Fruit fly (Drosophila melanogaster) whole organism, embryonic: Measurements from ENCODE around the gene rb.

Experiments
- ATbp ChIP-seq: fragments of 200-800 bp; sonication (Bioruptor generic); optimal IDR thresholded peaks from 2 replicates; lab custom pipeline; 2017; ENCODE audit warnings: missing biosample characterization, mild to moderate bottlenecking, missing genetic modification characterization, missing genetic modification reagents
- Blimp-1 ChIP-seq: fragments of 200-800 bp; sonication (Bioruptor generic); optimal IDR thresholded peaks from 3 replicates; lab custom pipeline; 2018; ENCODE audit warnings: missing biosample characterization, missing genetic modification characterization, mild to moderate bottlenecking, moderate library complexity, missing genetic modification reagents
- CG1024 ChIP-seq: fragments of 200-800 bp; sonication (Bioruptor generic); IDR thresholded peaks from 2 replicates; pipeline ENCODE4 v1.3.6; 2022; ENCODE audit warnings: missing biosample characterization, missing genetic modification characterization
- CG13296 ChIP-seq: fragments of 200-800 bp; sonication (Bioruptor generic); optimal IDR thresholded peaks from 3 replicates; lab custom pipeline; 2018; ENCODE audit warnings: missing biosample characterization, mild to moderate bottlenecking, missing genetic modification characterization
- CG14050 ChIP-seq: fragments of 200-800 bp; sonication (Bioruptor generic); IDR thresholded peaks from 3 replicates; pipeline ENCODE4 v1.3.6; 2022; ENCODE audit warnings: missing biosample characterization, missing genetic modification characterization
- CG15269 ChIP-seq: fragments of 200-800 bp; sonication (Bioruptor generic); optimal IDR thresholded peaks from 2 replicates; lab custom pipeline; 2018; ENCODE audit warnings: missing biosample characterization, mild to moderate bottlenecking, missing genetic modification characterization, moderate library complexity
- CG15479 ChIP-seq: fragments of 200-800 bp; sonication (Bioruptor generic); optimal IDR thresholded peaks from 3 replicates; lab custom pipeline; 2019; ENCODE audit warnings: missing biosample characterization, mild to moderate bottlenecking, missing genetic modification characterization, moderate library complexity
- CG16813 ChIP-seq: fragments of 200-800 bp; sonication (Bioruptor generic); IDR thresholded peaks from 3 replicates; pipeline ENCODE4 v1.3.6; 2022; ENCODE audit warnings: missing biosample characterization, missing genetic modification characterization; ENCODE audit not compliant: partially characterized antibody
- CG17328 ChIP-seq: fragments of 200-800 bp; sonication (Bioruptor generic); IDR thresholded peaks from 2 replicates; pipeline ENCODE4 v1.3.6; 2022; ENCODE audit warnings: missing biosample characterization, missing genetic modification characterization
- CG17359 ChIP-seq: fragments of 200-800 bp; sonication (Bioruptor generic); optimal IDR thresholded peaks from 3 replicates; lab custom pipeline; 2018; ENCODE audit warnings: missing biosample characterization, mild to moderate bottlenecking, missing genetic modification characterization, moderate library complexity
- CG17361 ChIP-seq: fragments of 200-800 bp; sonication (Bioruptor generic); IDR thresholded peaks from 3 replicates; pipeline ENCODE4 v1.3.6; 2022; ENCODE audit warnings: missing biosample characterization, missing genetic modification characterization
- CG17912 ChIP-seq: fragments of 200-800 bp; sonication (Bioruptor generic); optimal IDR thresholded peaks from 2 replicates; lab custom pipeline; 2018; ENCODE audit warnings: missing biosample characterization, mild to moderate bottlenecking, missing genetic modification characterization
- CG18011 ChIP-seq: fragments of 200-800 bp; sonication (Bioruptor generic); optimal IDR thresholded peaks from 2 replicates; lab custom pipeline; 2017; ENCODE audit warnings: missing biosample characterization, missing genetic modification characterization, mild to moderate bottlenecking, moderate library complexity, missing genotype
- CG32772 ChIP-seq: fragments of 200-800 bp; sonication (Bioruptor generic); IDR thresholded peaks from 2 replicates; pipeline ENCODE4 v1.3.6; 2022; ENCODE audit warnings: missing biosample characterization, missing genetic modification characterization
- CG3407 ChIP-seq: fragments of 200-800 bp; sonication (Bioruptor generic); optimal IDR thresholded peaks from 2 replicates; lab custom pipeline; 2018; ENCODE audit warnings: missing biosample characterization, mild to moderate bottlenecking, missing genetic modification characterization
- CG3838 ChIP-seq: fragments of 200-800 bp; sonication (Bioruptor generic); optimal IDR thresholded peaks from 3 replicates; lab custom pipeline; 2016; ENCODE audit warnings: missing biosample characterization, missing genetic modification characterization
- CG4282 ChIP-seq: fragments of 200-800 bp; sonication (Bioruptor generic); optimal IDR thresholded peaks from 2 replicates; lab custom pipeline; 2016; ENCODE audit warnings: missing biosample characterization, missing genetic modification characterization
- CG4424 ChIP-seq: fragments of 200-800 bp; sonication (Bioruptor generic); optimal IDR thresholded peaks from 3 replicates; lab custom pipeline; 2016; ENCODE audit warnings: missing biosample characterization, missing genetic modification characterization
- CG6689 ChIP-seq: fragments of 200-800 bp; sonication (Bioruptor generic); IDR thresholded peaks from 2 replicates; pipeline ENCODE4 v1.3.6; 2022; ENCODE audit warnings: missing biosample characterization, missing genetic modification characterization
- CG7786 ChIP-seq: fragments of 200-800 bp; sonication (Bioruptor generic); optimal IDR thresholded peaks from 2 replicates; lab custom pipeline; 2016; ENCODE audit warnings: missing biosample characterization, missing genetic modification characterization
- CG8924 ChIP-seq: fragments of 200-800 bp; optimal IDR thresholded peaks from 3 replicates; lab custom pipeline; 2019; ENCODE audit warnings: missing biosample characterization, mild to moderate bottlenecking, missing genetic modification characterization, moderate library complexity
- CG8944 ChIP-seq: fragments of 200-800 bp; sonication (Bioruptor generic); optimal IDR thresholded peaks from 3 replicates; lab custom pipeline; 2016; ENCODE audit warnings: missing biosample characterization, missing genetic modification characterization
- CG9437 ChIP-seq: fragments of 200-800 bp; sonication (Bioruptor generic); optimal IDR thresholded peaks from 2 replicates; lab custom pipeline; 2018; ENCODE audit warnings: missing biosample characterization, mild to moderate bottlenecking, missing genetic modification characterization
- CG9876 ChIP-seq: fragments of 200-800 bp; sonication (Bioruptor generic); optimal IDR thresholded peaks from 2 replicates; lab custom pipeline; 2016; ENCODE audit warnings: missing biosample characterization, missing genetic modification characterization
- D19A ChIP-seq: fragments of 200-800 bp; optimal IDR thresholded peaks from 3 replicates; lab custom pipeline; 2019; ENCODE audit warnings: missing biosample characterization, mild to moderate bottlenecking, missing genetic modification characterization, moderate library complexity
- Dad ChIP-seq: fragments of 200-800 bp; sonication (Bioruptor generic); optimal IDR thresholded peaks from 3 replicates; lab custom pipeline; 2016; ENCODE audit warnings: missing biosample characterization, missing genetic modification characterization
- Dfd ChIP-seq, 2 experiments: fragments of >200 bp; optimal IDR thresholded peaks; 2 replicates each; lab custom pipeline; 2017; ENCODE audit warnings: missing biosample characterization in 2 of 2, missing genetic modification characterization in 2 of 2
- HLH54F ChIP-seq: fragments of 200-800 bp; sonication (Bioruptor generic); optimal IDR thresholded peaks from 3 replicates; lab custom pipeline; 2016; ENCODE audit warnings: missing biosample characterization, missing genetic modification characterization
- Hr3 ChIP-seq: fragments of 200-800 bp; sonication (Bioruptor generic); optimal IDR thresholded peaks from 3 replicates; lab custom pipeline; 2016; ENCODE audit warnings: missing biosample characterization, missing genetic modification characterization
- Med ChIP-seq: fragments of 200-800 bp; sonication (Bioruptor generic); peaks from one replicate; lab custom pipeline; 2016; ENCODE audit warnings: missing biosample characterization, missing genetic modification characterization, mild to moderate bottlenecking, inconsistent platforms, moderate library complexity
- NC2β ChIP-seq: fragments of 200-800 bp; sonication (Bioruptor generic); optimal IDR thresholded peaks from 2 replicates; lab custom pipeline; 2016; ENCODE audit warnings: missing biosample characterization, missing genetic modification characterization
- Poxn ChIP-seq: fragments of 200-800 bp; sonication (Bioruptor generic); IDR thresholded peaks from 2 replicates; pipeline ENCODE4 v1.3.6; 2022; ENCODE audit warnings: missing biosample characterization, missing genetic modification characterization
- Sox102F ChIP-seq: fragments of 200-800 bp; sonication (Bioruptor generic); optimal IDR thresholded peaks from 2 replicates; lab custom pipeline; 2018; ENCODE audit warnings: missing biosample characterization, mild to moderate bottlenecking, missing genetic modification characterization, moderate library complexity
- Trl ChIP-seq, 3 experiments: fragments of >200 bp in 2 of 3; fragments of 200-800 bp in 1 of 3; sonication (Bioruptor generic) in 1 of 3; optimal IDR thresholded peaks; 2 replicates in 1 of 3; 3 replicates in 2 of 3; lab custom pipeline; 2016 to 2017; ENCODE audit warnings: missing biosample characterization in 1 of 3, missing genetic modification characterization in 1 of 3
- az2 ChIP-seq: fragments of 200-800 bp; sonication (Bioruptor generic); optimal IDR thresholded peaks from 3 replicates; lab custom pipeline; 2016; ENCODE audit warnings: missing biosample characterization, missing genetic modification characterization
- chm ChIP-seq: fragments of 200-800 bp; sonication (Bioruptor generic); IDR thresholded peaks from 2 replicates; pipeline ENCODE4 v1.3.6; 2022; ENCODE audit warnings: missing biosample characterization, missing genetic modification characterization
- dysf ChIP-seq: fragments of 200-800 bp; sonication (Bioruptor generic); IDR thresholded peaks from 3 replicates; pipeline ENCODE4 v1.3.6; 2022; ENCODE audit warnings: missing biosample characterization, missing genetic modification characterization
- gcm2 ChIP-seq: fragments of 200-800 bp; sonication (Bioruptor generic); optimal IDR thresholded peaks from 2 replicates; lab custom pipeline; 2016; ENCODE audit warnings: missing biosample characterization, missing genetic modification characterization
- hkb ChIP-seq, 2 experiments: fragments of 200-800 bp in 1 of 2; fragments of >200 bp in 1 of 2; sonication (Bioruptor generic) in 1 of 2; IDR thresholded peaks in 1 of 2; optimal IDR thresholded peaks in 1 of 2; 2 replicates each; pipeline versions ENCODE4 v1.3.6 to Lab custom; 2017 to 2022; ENCODE audit warnings: missing biosample characterization in 1 of 2, missing genetic modification characterization in 1 of 2
- maf-S ChIP-seq: fragments of 200-800 bp; sonication (Bioruptor generic); optimal IDR thresholded peaks from 2 replicates; lab custom pipeline; 2016; ENCODE audit warnings: missing biosample characterization, missing genetic modification characterization
- mam ChIP-seq: fragments of 200-800 bp; sonication (Bioruptor generic); optimal IDR thresholded peaks from 3 replicates; lab custom pipeline; 2016; ENCODE audit warnings: missing biosample characterization, missing genetic modification characterization
- mld ChIP-seq: fragments of 200-800 bp; sonication (Bioruptor generic); IDR thresholded peaks from 3 replicates; pipeline ENCODE4 v1.3.6; 2022; ENCODE audit warnings: missing biosample characterization, missing genetic modification characterization; ENCODE audit not compliant: partially characterized antibody
- phol ChIP-seq: fragments of 200-800 bp; sonication (Bioruptor generic); optimal IDR thresholded peaks from 3 replicates; lab custom pipeline; 2018; ENCODE audit warnings: missing biosample characterization, mild to moderate bottlenecking, missing genetic modification characterization, moderate library complexity
- prd ChIP-seq, 3 experiments: fragments of >200 bp in 2 of 3; fragments of 200-800 bp in 1 of 3; sonication (Bioruptor generic) in 1 of 3; optimal IDR thresholded peaks in 2 of 3; IDR thresholded peaks in 1 of 3; 2 replicates in 2 of 3; 3 replicates in 1 of 3; pipeline versions ENCODE4 v1.3.6 to Lab custom; 2017 to 2022; ENCODE audit warnings: missing biosample characterization in 1 of 3, missing genetic modification characterization in 1 of 3
- slou ChIP-seq: fragments of 200-800 bp; sonication (Bioruptor generic); optimal IDR thresholded peaks from 3 replicates; lab custom pipeline; 2016; ENCODE audit warnings: missing biosample characterization, missing genetic modification characterization
- tin ChIP-seq: fragments of 200-800 bp; sonication (Bioruptor generic); optimal IDR thresholded peaks from 3 replicates; lab custom pipeline; 2016; ENCODE audit warnings: missing biosample characterization, missing genetic modification characterization
- vfl ChIP-seq: fragments of 200-800 bp; sonication (Bioruptor generic); optimal IDR thresholded peaks from 2 replicates; lab custom pipeline; 2016; ENCODE audit warnings: missing biosample characterization, missing genetic modification characterization
- vnd ChIP-seq: fragments of 200-800 bp; sonication (Bioruptor generic); IDR thresholded peaks from 3 replicates; pipeline ENCODE4 v1.3.6; 2022; ENCODE audit warnings: missing biosample characterization, missing genetic modification characterization; ENCODE audit not compliant: partially characterized antibody
- wdn ChIP-seq: fragments of 200-800 bp; sonication (Bioruptor generic); IDR thresholded peaks from 2 replicates; pipeline ENCODE4 v1.3.6; 2022; ENCODE audit warnings: missing biosample characterization, missing genetic modification characterization

rb gene

DNA sequence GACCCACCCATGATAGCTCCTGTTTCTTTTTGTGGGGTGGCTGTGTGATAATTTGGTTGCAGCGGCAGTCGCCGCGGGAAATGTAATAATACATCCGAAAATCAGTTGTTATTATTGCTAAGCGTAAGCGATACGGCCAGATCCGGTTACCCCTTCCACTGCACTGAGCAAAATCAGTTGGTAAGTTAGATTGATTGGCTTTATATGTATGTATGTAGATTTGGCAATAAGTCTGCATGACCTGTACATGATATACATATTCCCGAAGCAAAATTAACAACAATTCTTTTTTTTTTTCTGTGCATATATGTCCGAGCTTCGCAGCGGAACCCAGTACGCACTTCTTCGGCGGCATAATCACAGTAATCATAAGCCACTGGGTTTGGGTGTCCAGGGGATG lies 42.2 kb downstream of the rb start (continued):
- TF ChIP-seq CG17912, result no peak
- TF ChIP-seq CG15479, result no peak
- TF ChIP-seq Blimp-1 (GFP tag; lab: Kevin White, UChicago), result peak; percentile 54
- peak; percentile 40 for TF ChIP-seq phol (tag; lab: Kevin White, UChicago)
- no peak for TF ChIP-seq CG1024 (GFP tag; lab: Robert Waterston, UW)
- TF ChIP-seq CG18011 (GFP tag; lab: Kevin White, UChicago), result no peak
- TF ChIP-seq vnd (GFP tag; lab: Robert Waterston, UW), result no peak
- peak; percentile 4 for TF ChIP-seq CG7786 (GFP tag; lab: Kevin White, UChicago)
- peak; percentile 38; the same call in 1 of the 3 replicates for TF ChIP-seq CG17361 (GFP tag; lab: Robert Waterston, UW)
- TF ChIP-seq CG8924 (tag; lab: Kevin White, UChicago), result peak; percentile 12
- no peak for TF ChIP-seq CG3838 (GFP tag; lab: Kevin White, UChicago)
- peak; percentile 46 for TF ChIP-seq Sox102F (GFP tag; lab: Kevin White, UChicago)
- TF ChIP-seq Poxn (GFP tag; lab: Robert Waterston, UW), result no peak
- 0 out of 3 replicates have a peak, but pooled peaks have one; percentile 4 for TF ChIP-seq dysf
- no peak for TF ChIP-seq CG13296 (GFP tag; lab: Kevin White, UChicago)
- no peak for TF ChIP-seq Trl (optimal IDR thresholded peaks at IDR 0.05; lab: Kevin White, UChicago)
- TF ChIP-seq Trl (GFP tag; optimal IDR thresholded peaks at IDR 0.05; lab: Kevin White, UChicago), result peak; percentile 35
- TF ChIP-seq chm, result 0 out of 2 replicates have a peak, but pooled peaks have one; percentile 45
- TF ChIP-seq maf-S (GFP tag; lab: Kevin White, UChicago), result peak; percentile 15
- no peak for TF ChIP-seq slou (GFP tag; lab: Kevin White, UChicago)
- TF ChIP-seq ATbp, result peak; percentile 36
- peak; percentile 8 for TF ChIP-seq CG15269 (tag; lab: Kevin White, UChicago)
- TF ChIP-seq CG17328 (GFP tag; lab: Robert Waterston, UW), result 0 out of 2 replicates have a peak, but pooled peaks have one; percentile 49
- peak; percentile 55 for TF ChIP-seq CG6689 (GFP tag; lab: Robert Waterston, UW)
- TF ChIP-seq Dad, result no peak
- no peak for TF ChIP-seq HLH54F (GFP tag; lab: Kevin White, UChicago)
- no peak for TF ChIP-seq vfl
- 0 out of 2 replicates have a peak, but pooled peaks have one; percentile 35 for TF ChIP-seq CG32772 (GFP tag; lab: Robert Waterston, UW)
- no peak for TF ChIP-seq Dfd (GFP tag; optimal IDR thresholded peaks at IDR 0.05; lab: Kevin White, UChicago)
- TF ChIP-seq CG9437 (GFP tag; lab: Kevin White, UChicago), result no peak
- TF ChIP-seq CG16813 (GFP tag; lab: Robert Waterston, UW), result no peak
- peak; percentile 43 for TF ChIP-seq az2
- peak; percentile 19 for TF ChIP-seq NC2β (GFP tag; lab: Kevin White, UChicago)
- TF ChIP-seq wdn (GFP tag; lab: Robert Waterston, UW), result no peak
- peak; percentile 48 for TF ChIP-seq tin (GFP tag; lab: Kevin White, UChicago)
- peak; percentile 29 for TF ChIP-seq CG8944 (GFP tag; lab: Kevin White, UChicago)
- peak; percentile 23 for TF ChIP-seq CG3407 (GFP tag; lab: Kevin White, UChicago)
- no peak for TF ChIP-seq mld (GFP tag; lab: Robert Waterston, UW)
- no peak for TF ChIP-seq CG4282 (GFP tag; lab: Kevin White, UChicago)
- peak; percentile 38 for TF ChIP-seq CG4424 (GFP tag; lab: Kevin White, UChicago)
- peak; percentile 83 for TF ChIP-seq Med (GFP tag; lab: Kevin White, UChicago)
- no peak for TF ChIP-seq CG9876
- TF ChIP-seq CG17359, result peak; percentile 42
- 0 out of 3 replicates have a peak, but pooled peaks have one; percentile 16 for TF ChIP-seq CG14050 (GFP tag; lab: Robert Waterston, UW)
- TF ChIP-seq hkb (optimal IDR thresholded peaks at IDR 0.05; lab: Kevin White, UChicago), result no peak
- peak; percentile 44; the same call in 1 of the 2 replicates for TF ChIP-seq hkb (GFP tag; IDR thresholded peaks at IDR 0.05; lab: Robert Waterston, UW)
- no peak for TF ChIP-seq gcm2 (GFP tag; lab: Kevin White, UChicago)
- peak; percentile 15 for TF ChIP-seq D19A (tag; lab: Kevin White, UChicago)
- TF ChIP-seq Hr3, result peak; percentile 9
- TF ChIP-seq mam, result no peak
- TF ChIP-seq prd (optimal IDR thresholded peaks at IDR 0.05; lab: Kevin White, UChicago), result no peak
- peak; percentile 55; the same call in 1 of the 3 replicates for TF ChIP-seq prd (GFP tag; IDR thresholded peaks at IDR 0.05; lab: Robert Waterston, UW)
